Worm (Caenorhabditis elegans) whole organism, late embryonic: Measurements from ENCODE around the gene Y37A1B.4.

Experiments used
- C38D4.7 ChIP-seq: fragments of 200-800 bp; sonication (Bioruptor generic); optimal IDR thresholded peaks from 2 replicates; lab custom pipeline; 2018; ENCODE audit warnings: mild to moderate bottlenecking, missing genetic modification characterization, moderate library complexity, missing compliant biosample characterization
- F13H6.1 ChIP-seq: sonication (generic microtip); optimal IDR thresholded peaks from 2 replicates; lab custom pipeline; 2016; ENCODE audit warnings: missing genetic modification characterization, missing compliant biosample characterization
- K02D7.2 ChIP-seq: sonication (generic microtip); optimal IDR thresholded peaks from 2 replicates; lab custom pipeline; 2017; ENCODE audit warnings: mild to moderate bottlenecking, missing genetic modification characterization, missing compliant biosample characterization
- K09A11.1 ChIP-seq: sonication (generic microtip); optimal IDR thresholded peaks from 2 replicates; lab custom pipeline; 2017; ENCODE audit warnings: antibody characterized with exemption, mild to moderate bottlenecking, missing genetic modification characterization, missing compliant biosample characterization; ENCODE audit not compliant: insufficient read depth
- T23F11.4 ChIP-seq: fragments of 200-800 bp; sonication (Bioruptor generic); optimal IDR thresholded peaks from 2 replicates; lab custom pipeline; 2018; ENCODE audit warnings: mild to moderate bottlenecking, missing genetic modification characterization, missing compliant biosample characterization
- ama-1 ChIP-seq: fragments of 150-350 bp; optimal IDR thresholded peaks from 2 replicates; lab custom pipeline; 2014
- ceh-18 ChIP-seq: sonication (generic microtip); optimal IDR thresholded peaks from 2 replicates; lab custom pipeline; 2016; ENCODE audit warnings: missing genetic modification characterization, missing compliant biosample characterization
- ceh-19 ChIP-seq: fragments of 200-800 bp; sonication (Bioruptor generic); optimal IDR thresholded peaks from 2 replicates; lab custom pipeline; 2018; ENCODE audit warnings: mild to moderate bottlenecking, missing genetic modification characterization, missing compliant biosample characterization
- ceh-2 ChIP-seq: sonication (generic microtip); optimal IDR thresholded peaks from 2 replicates; lab custom pipeline; 2016; ENCODE audit warnings: missing genotype, missing genetic modification characterization, missing compliant biosample characterization
- ceh-22 ChIP-seq: sonication (generic microtip); optimal IDR thresholded peaks from 2 replicates; lab custom pipeline; 2017; ENCODE audit warnings: missing biosample characterization, missing genetic modification characterization
- ceh-24 ChIP-seq: sonication (generic microtip); optimal IDR thresholded peaks from 2 replicates; lab custom pipeline; 2016; ENCODE audit warnings: mild to moderate bottlenecking, missing genetic modification characterization, missing compliant biosample characterization
- ceh-45 ChIP-seq: fragments of 200-800 bp; sonication (Bioruptor generic); IDR thresholded peaks from 2 replicates; pipeline ENCODE4 v1.3.6; 2022; ENCODE audit warnings: missing genetic modification reagents, missing genetic modification characterization, missing compliant biosample characterization
- ceh-48 ChIP-seq: sonication (generic microtip); optimal IDR thresholded peaks from 2 replicates; lab custom pipeline; 2016; ENCODE audit warnings: missing genetic modification characterization, inconsistent platforms, missing compliant biosample characterization
- ceh-6 ChIP-seq: fragments of 200-800 bp; sonication (Bioruptor generic); optimal IDR thresholded peaks from 2 replicates; lab custom pipeline; 2018; ENCODE audit warnings: mild to moderate bottlenecking, missing genetic modification characterization, missing compliant biosample characterization
- ceh-9 ChIP-seq: sonication (generic microtip); optimal IDR thresholded peaks from 2 replicates; lab custom pipeline; 2016; ENCODE audit warnings: mild to moderate bottlenecking, missing genetic modification characterization, inconsistent platforms, missing compliant biosample characterization
- che-1 ChIP-seq: sonication (generic microtip); optimal IDR thresholded peaks from 2 replicates; lab custom pipeline; 2016; ENCODE audit warnings: mild to moderate bottlenecking, missing genetic modification characterization, missing compliant biosample characterization
- dmd-4 ChIP-seq: sonication (generic microtip); optimal IDR thresholded peaks from 2 replicates; lab custom pipeline; 2016; ENCODE audit warnings: borderline replicate concordance, missing genetic modification characterization, missing compliant biosample characterization
- elt-2 ChIP-seq: sonication (generic microtip); optimal IDR thresholded peaks from 2 replicates; lab custom pipeline; 2016; ENCODE audit warnings: missing genetic modification reagents, missing genetic modification characterization, missing compliant biosample characterization
- ets-4 ChIP-seq: sonication (generic microtip); optimal IDR thresholded peaks from 2 replicates; lab custom pipeline; 2016; ENCODE audit warnings: missing genetic modification characterization, missing compliant biosample characterization
- eyg-1 ChIP-seq: sonication (generic microtip); optimal IDR thresholded peaks from 2 replicates; lab custom pipeline; 2016; ENCODE audit warnings: missing genotype, missing genetic modification characterization, missing compliant biosample characterization
- fax-1 ChIP-seq: sonication (generic microtip); optimal IDR thresholded peaks from 2 replicates; lab custom pipeline; 2016; ENCODE audit warnings: missing genotype, missing genetic modification characterization, missing compliant biosample characterization
- fkh-10 ChIP-seq: fragments of 150-350 bp; optimal IDR thresholded peaks from 2 replicates; lab custom pipeline; 2014; ENCODE audit warnings: missing biosample characterization, missing genetic modification reagents, missing genetic modification characterization
- fkh-6 ChIP-seq: sonication (generic microtip); optimal IDR thresholded peaks from 2 replicates; lab custom pipeline; 2016; ENCODE audit warnings: missing genetic modification characterization, missing compliant biosample characterization
- gmeb-2 ChIP-seq: sonication (generic microtip); optimal IDR thresholded peaks from 2 replicates; lab custom pipeline; 2016; ENCODE audit warnings: missing genetic modification characterization, inconsistent platforms, missing compliant biosample characterization
- hlh-13 ChIP-seq: fragments of 200-800 bp; sonication (Bioruptor generic); optimal IDR thresholded peaks from 2 replicates; lab custom pipeline; 2018; ENCODE audit warnings: mild to moderate bottlenecking, missing genetic modification characterization, missing compliant biosample characterization
- hlh-30 ChIP-seq: sonication (generic microtip); optimal IDR thresholded peaks from 2 replicates; lab custom pipeline; 2017; ENCODE audit warnings: antibody characterized with exemption, missing genetic modification characterization, missing compliant biosample characterization; ENCODE audit not compliant: insufficient read depth
- hlh-8 ChIP-seq: sonication (generic microtip); optimal IDR thresholded peaks from 2 replicates; lab custom pipeline; 2016; ENCODE audit warnings: missing genotype, missing genetic modification characterization, missing compliant biosample characterization
- lim-6 ChIP-seq: sonication (generic microtip); optimal IDR thresholded peaks from 2 replicates; lab custom pipeline; 2016; ENCODE audit warnings: missing genetic modification characterization, missing compliant biosample characterization
- nfya-1 ChIP-seq: sonication (generic microtip); optimal IDR thresholded peaks from 2 replicates; lab custom pipeline; 2017; ENCODE audit warnings: missing genetic modification characterization, mild to moderate bottlenecking, missing compliant biosample characterization, antibody characterized with exemption, moderate library complexity
- nhr-11 ChIP-seq: fragments of 150-350 bp; optimal IDR thresholded peaks from 2 replicates; lab custom pipeline; 2014; ENCODE audit warnings: missing biosample characterization, missing genetic modification characterization
- nhr-232 ChIP-seq: sonication (generic microtip); optimal IDR thresholded peaks from 2 replicates; lab custom pipeline; 2016; ENCODE audit warnings: missing genetic modification characterization, missing compliant biosample characterization
- npax-4 ChIP-seq: sonication (generic microtip); optimal IDR thresholded peaks from 2 replicates; lab custom pipeline; 2016; ENCODE audit warnings: missing genetic modification characterization, missing compliant biosample characterization
- odd-2 ChIP-seq: sonication (generic microtip); optimal IDR thresholded peaks from 2 replicates; lab custom pipeline; 2017; ENCODE audit warnings: antibody characterized with exemption, mild to moderate bottlenecking, missing genetic modification characterization, missing compliant biosample characterization
- pax-1 ChIP-seq: fragments of 150-350 bp; optimal IDR thresholded peaks from 2 replicates; lab custom pipeline; 2014; ENCODE audit warnings: missing biosample characterization, missing genetic modification characterization
- pqm-1 ChIP-seq: sonication (generic microtip); optimal IDR thresholded peaks from 2 replicates; lab custom pipeline; 2016; ENCODE audit warnings: missing genetic modification characterization, missing compliant biosample characterization
- ref-2 ChIP-seq: sonication (generic microtip); optimal IDR thresholded peaks from 2 replicates; lab custom pipeline; 2016; ENCODE audit warnings: missing genetic modification characterization, missing compliant biosample characterization
- rnt-1 ChIP-seq: sonication (generic microtip); optimal IDR thresholded peaks from 2 replicates; lab custom pipeline; 2016; ENCODE audit warnings: missing genetic modification characterization, missing compliant biosample characterization
- sdc-2 ChIP-seq: sonication (generic microtip); optimal IDR thresholded peaks from 2 replicates; lab custom pipeline; 2016; ENCODE audit warnings: missing genotype, missing genetic modification characterization, missing compliant biosample characterization
- sox-4 ChIP-seq: sonication (generic microtip); optimal IDR thresholded peaks from 2 replicates; lab custom pipeline; 2017; ENCODE audit warnings: mild to moderate bottlenecking, missing genetic modification characterization, inconsistent platforms, missing compliant biosample characterization
- tbx-2 ChIP-seq: sonication (generic microtip); optimal IDR thresholded peaks from 2 replicates; lab custom pipeline; 2016; ENCODE audit warnings: missing genetic modification characterization, missing compliant biosample characterization
- tbx-7 ChIP-seq: sonication (generic microtip); optimal IDR thresholded peaks from 2 replicates; lab custom pipeline; 2016; ENCODE audit warnings: missing genotype, missing genetic modification characterization, missing compliant biosample characterization
- ttx-3 ChIP-seq: sonication (generic microtip); optimal IDR thresholded peaks from 2 replicates; lab custom pipeline; 2016; ENCODE audit warnings: missing genetic modification reagents, missing genetic modification characterization, missing compliant biosample characterization
- unc-42 ChIP-seq: sonication (generic microtip); optimal IDR thresholded peaks from 2 replicates; lab custom pipeline; 2016; ENCODE audit warnings: missing genotype, missing genetic modification characterization, missing compliant biosample characterization
- unc-55 ChIP-seq: sonication (generic microtip); optimal IDR thresholded peaks from 2 replicates; lab custom pipeline; 2017; ENCODE audit warnings: missing biosample characterization, missing genetic modification reagents, missing genetic modification characterization
- unc-86 ChIP-seq: sonication (generic microtip); optimal IDR thresholded peaks from 2 replicates; lab custom pipeline; 2016; ENCODE audit warnings: missing genetic modification characterization, missing compliant biosample characterization
- zip-5 ChIP-seq: sonication (generic microtip); optimal IDR thresholded peaks from 2 replicates; lab custom pipeline; 2016; ENCODE audit warnings: missing genetic modification characterization, missing compliant biosample characterization
- ztf-16 ChIP-seq: sonication (generic microtip); optimal IDR thresholded peaks from 2 replicates; lab custom pipeline; 2017; ENCODE audit warnings: missing genetic modification characterization, missing compliant biosample characterization

Y37A1B.4 gene

DNA sequence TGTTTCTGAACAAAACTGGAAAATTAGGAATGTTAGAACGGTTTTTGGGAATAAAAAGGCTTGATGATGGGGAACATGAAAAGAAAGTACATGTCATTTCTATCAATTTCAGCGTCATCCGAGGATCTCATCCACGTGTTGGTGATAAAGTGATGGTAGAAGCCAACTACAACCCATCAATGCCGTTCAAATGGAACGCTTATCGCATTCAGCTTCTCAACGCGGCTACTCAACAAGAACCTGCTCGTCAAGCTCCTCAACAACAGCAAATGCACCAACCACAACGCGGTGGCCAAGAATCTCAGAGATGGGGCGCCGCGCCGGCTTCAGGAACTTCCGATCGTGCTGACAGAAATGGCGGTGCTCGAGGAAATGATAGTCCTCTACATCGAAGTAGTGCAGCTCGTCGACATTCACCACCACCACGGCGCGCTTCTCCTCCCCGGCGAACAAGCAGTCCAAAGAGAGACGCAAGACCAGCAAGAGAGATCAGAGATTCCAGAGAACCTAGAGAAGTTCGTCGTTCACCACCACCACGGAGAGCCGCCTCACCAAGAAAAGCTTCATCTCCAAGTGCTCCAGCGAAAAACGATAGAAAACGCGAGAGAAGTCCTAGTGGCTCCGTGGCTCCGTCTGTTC, 11.6 kb upstream of the Y37A1B.4 start:
- TF ChIP-seq hlh-13 (GFP tag; lab: Kevin White, UChicago) (no peak), F13H6.1 (tag; lab: Kevin White, UChicago) (no peak), lim-6 (tag; lab: Kevin White, UChicago) (no peak), eyg-1 (tag; lab: Kevin White, UChicago) (no peak), ceh-18 (no peak), C38D4.7 (no peak), T23F11.4 (GFP tag; lab: Kevin White, UChicago) (no peak), ceh-6 (no peak), dmd-4 (tag; lab: Kevin White, UChicago) (no peak), ceh-45 (GFP tag; lab: Robert Waterston, UW) (no peak), K09A11.1 (no peak), K02D7.2 (tag; lab: Kevin White, UChicago) (no peak), rnt-1 (no peak), pqm-1 (tag; lab: Kevin White, UChicago) (no peak), ceh-2 (no peak), fax-1 (tag; lab: Kevin White, UChicago) (no peak), odd-2 (tag; lab: Kevin White, UChicago) (no peak), gmeb-2 (tag; lab: Kevin White, UChicago) (no peak), ets-4 (tag; lab: Kevin White, UChicago) (no peak)
- TF ChIP-seq, all 69 proteins: peak for 0

DNA sequence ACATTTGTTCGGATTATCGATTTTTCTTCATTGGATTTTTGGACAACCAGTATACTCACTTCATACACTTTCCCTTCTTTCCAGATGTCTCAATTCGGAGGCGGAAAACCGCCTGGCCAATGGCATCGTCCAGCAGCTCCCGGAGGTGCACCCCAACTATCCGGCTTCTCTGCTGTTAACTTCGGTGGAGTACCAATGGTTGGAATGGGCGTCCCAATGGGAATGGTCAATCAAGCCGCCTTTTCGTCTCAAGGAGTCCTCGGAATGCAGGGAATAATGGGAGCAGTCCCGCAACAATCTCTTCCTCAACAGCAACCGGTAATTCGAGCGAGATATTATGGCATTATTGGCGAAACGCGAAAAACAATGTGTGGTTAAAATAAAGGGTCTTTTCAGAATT, 11.0 kb upstream of the Y37A1B.4 start, which contains the start of gene ccar-1:
TSS of gene ccar-1 (plus strand) at position 83 of the 400 bp plus-strand sequence.
- TF ChIP-seq hlh-30 (tag; lab: Kevin White, UChicago) (no peak), ceh-19 (no peak), unc-86 (tag; lab: Kevin White, UChicago) (no peak), che-1 (tag; lab: Kevin White, UChicago) (no peak), T23F11.4 (GFP tag; lab: Kevin White, UChicago) (no peak), dmd-4 (tag; lab: Kevin White, UChicago) (no peak), ceh-18 (no peak), sox-4 (tag; lab: Kevin White, UChicago) (no peak), rnt-1 (no peak), ceh-6 (no peak), fkh-10 (no peak), ceh-9 (no peak), fax-1 (tag; lab: Kevin White, UChicago) (no peak), ceh-45 (GFP tag; lab: Robert Waterston, UW) (no peak), zip-5 (tag; lab: Kevin White, UChicago) (no peak), fkh-6 (tag; lab: Kevin White, UChicago) (no peak), npax-4 (tag; lab: Kevin White, UChicago) (no peak), ttx-3 (tag; lab: Kevin White, UChicago) (no peak), nhr-232 (tag; lab: Kevin White, UChicago) (no peak)

DNA sequence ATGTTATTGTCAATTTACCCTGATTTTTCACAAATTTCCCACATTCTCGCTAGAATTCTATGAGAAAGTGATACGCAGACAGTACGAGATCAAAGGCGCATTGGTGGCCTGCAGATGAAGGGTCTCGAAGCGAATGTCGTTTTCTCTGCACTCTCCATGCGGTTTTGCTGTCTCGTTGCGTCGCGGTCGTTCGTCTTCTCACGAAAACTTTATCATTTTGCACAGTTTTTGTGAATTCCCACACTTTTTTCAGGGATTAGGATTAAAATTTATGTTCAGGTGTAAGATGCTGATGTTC, 10.4 kb upstream of the Y37A1B.4 start:
- TF ChIP-seq C38D4.7 = no peak
- no peak for TF ChIP-seq tbx-7 (tag; lab: Kevin White, UChicago)
- TF ChIP-seq ref-2 (tag; lab: Kevin White, UChicago) = peak; percentile 11
- TF ChIP-seq nhr-11 (tag; lab: Kevin White, UChicago) = no peak
- TF ChIP-seq nfya-1 (tag; lab: Kevin White, UChicago) = peak; percentile 87
- TF ChIP-seq pqm-1 (tag; lab: Kevin White, UChicago) = no peak
- no peak for TF ChIP-seq nhr-232 (tag; lab: Kevin White, UChicago)
- no peak for TF ChIP-seq sdc-2 (tag; lab: Kevin White, UChicago)
- TF ChIP-seq pax-1 (tag; lab: Kevin White, UChicago) = peak; percentile 63
- TF ChIP-seq ceh-19 = no peak
- no peak for TF ChIP-seq ceh-24 (tag; lab: Kevin White, UChicago)
- no peak for TF ChIP-seq ceh-48 (tag; lab: Kevin White, UChicago)
- TF ChIP-seq tbx-2 (tag; lab: Kevin White, UChicago) = peak; percentile 38
- no peak for TF ChIP-seq K02D7.2 (tag; lab: Kevin White, UChicago)
- no peak for TF ChIP-seq eyg-1 (tag; lab: Kevin White, UChicago)
- TF ChIP-seq fkh-6 (tag; lab: Kevin White, UChicago) = no peak
- no peak for TF ChIP-seq lim-6 (tag; lab: Kevin White, UChicago)
- TF ChIP-seq unc-86 (tag; lab: Kevin White, UChicago) = no peak
- TF ChIP-seq rnt-1 = peak; percentile 74
- no peak for TF ChIP-seq ztf-16 (tag; lab: Kevin White, UChicago)
- no peak for TF ChIP-seq ceh-2
- TF ChIP-seq hlh-30 (tag; lab: Kevin White, UChicago) = no peak
- no peak for TF ChIP-seq hlh-8
- TF ChIP-seq elt-2 = peak; percentile 3
- TF ChIP-seq ama-1 (lab: Kevin White, UChicago) = peak; percentile 57
- TF ChIP-seq ets-4 (tag; lab: Kevin White, UChicago) = no peak
- TF ChIP-seq ceh-18 = peak; percentile 39
- peak; percentile 56 for TF ChIP-seq unc-55 (GFP tag; lab: Kevin White, UChicago)
- peak; percentile 10 for TF ChIP-seq unc-42 (tag; lab: Kevin White, UChicago)
- no peak for TF ChIP-seq K09A11.1
- TF ChIP-seq ceh-22 (tag; lab: Kevin White, UChicago) = no peak
